Worm (Caenorhabditis elegans) whole organism, L1 larva: Measurements from ENCODE around the gene nhr-261.

Experiments used
- alr-1 ChIP-seq: fragments of 200-800 bp; sonication (Bioruptor generic); optimal IDR thresholded peaks from 2 replicates; lab custom pipeline; 2018; ENCODE audit warnings: borderline replicate concordance, mild to moderate bottlenecking, missing genetic modification characterization, missing compliant biosample characterization
- aly-2 ChIP-seq: fragments of 150-350 bp; optimal IDR thresholded peaks from 2 replicates; lab custom pipeline; 2014; ENCODE audit warnings: missing biosample characterization, missing genetic modification characterization
- ama-1 ChIP-seq: fragments of 150-350 bp; optimal IDR thresholded peaks from 2 replicates; lab custom pipeline; 2014
- blmp-1 ChIP-seq: fragments of 150-350 bp; optimal IDR thresholded peaks from 2 replicates; lab custom pipeline; 2014; ENCODE audit warnings: missing biosample characterization, missing genetic modification characterization
- ceh-63 ChIP-seq: fragments of 200-800 bp; sonication (Bioruptor generic); optimal IDR thresholded peaks from 2 replicates; lab custom pipeline; 2018; ENCODE audit warnings: mild to moderate bottlenecking, missing genetic modification characterization, missing compliant biosample characterization
- ceh-90 ChIP-seq: sonication (generic microtip); optimal IDR thresholded peaks from 2 replicates; lab custom pipeline; 2016; ENCODE audit warnings: missing genetic modification characterization, missing compliant biosample characterization
- efl-1 ChIP-seq, 4 experiments: fragments of 150-350 bp; optimal IDR thresholded peaks in 3 of 4; peaks in 1 of 4; 1 replicate in 1 of 4; 2 replicates in 3 of 4; lab custom pipeline; 2014; ENCODE audit warnings: missing biosample characterization in 2 of 4, missing genetic modification characterization in 2 of 4, missing genetic modification reagents in 2 of 4
- egl-13 ChIP-seq: sonication (generic microtip); optimal IDR thresholded peaks from 2 replicates; lab custom pipeline; 2016; ENCODE audit warnings: missing genotype, missing genetic modification reagents, missing genetic modification characterization, missing compliant biosample characterization
- egl-27 ChIP-seq, 2 experiments: fragments of 150-350 bp in 1 of 2; sonication (generic microtip); optimal IDR thresholded peaks; 3 replicates each; lab custom pipeline; 2017 to 2018; ENCODE audit warnings: missing biosample characterization in 2 of 2, missing genetic modification characterization in 2 of 2, missing genetic modification reagents in 2 of 2
- ets-5 ChIP-seq: fragments of 200-800 bp; sonication (Bioruptor generic); IDR thresholded peaks from 2 replicates; pipeline ENCODE4 v1.3.6; 2022; ENCODE audit warnings: missing genetic modification characterization, missing compliant biosample characterization
- fkh-8 ChIP-seq: sonication (generic microtip); optimal IDR thresholded peaks from 2 replicates; lab custom pipeline; 2016; ENCODE audit warnings: mild to moderate bottlenecking, missing genetic modification characterization, missing compliant biosample characterization
- fos-1 ChIP-seq: fragments of 150-350 bp; optimal IDR thresholded peaks from 2 replicates; lab custom pipeline; 2014; ENCODE audit warnings: missing biosample characterization, missing genetic modification characterization
- hlh-17 ChIP-seq: fragments of 200-800 bp; sonication (Bioruptor generic); optimal IDR thresholded peaks from 2 replicates; lab custom pipeline; 2018; ENCODE audit warnings: missing genetic modification characterization, mild to moderate bottlenecking, missing compliant biosample characterization, moderate library complexity, borderline replicate concordance
- isw-1 ChIP-seq: fragments of 200-800 bp; sonication (Bioruptor generic); IDR thresholded peaks from 2 replicates; pipeline ENCODE4 v1.3.6; 2022; ENCODE audit warnings: missing genetic modification characterization, missing compliant biosample characterization
- lin-35 ChIP-seq, 2 experiments: fragments of 150-350 bp; optimal IDR thresholded peaks; 2 replicates each; lab custom pipeline; 2014; ENCODE audit warnings: missing biosample characterization in 2 of 2, missing genetic modification characterization in 2 of 2, missing genetic modification reagents in 2 of 2
- mab-9 ChIP-seq: fragments of 200-800 bp; sonication (Bioruptor generic); IDR thresholded peaks from 2 replicates; pipeline ENCODE4 v1.3.6; 2022; ENCODE audit warnings: missing genetic modification reagents, missing genetic modification characterization, missing compliant biosample characterization
- mef-2 ChIP-seq: fragments of 150-350 bp; optimal IDR thresholded peaks from 2 replicates; lab custom pipeline; 2014; ENCODE audit warnings: missing biosample characterization, missing genetic modification characterization
- nhr-19 ChIP-seq: fragments of 200-800 bp; sonication (Bioruptor generic); conservative IDR thresholded peaks from 2 replicates; pipeline ENCODE4 v1.3.6; 2022; ENCODE audit warnings: missing genetic modification characterization, missing compliant biosample characterization
- nhr-20 ChIP-seq: sonication (generic microtip); optimal IDR thresholded peaks from 2 replicates; lab custom pipeline; 2016; ENCODE audit warnings: mild to moderate bottlenecking, missing genetic modification characterization, missing compliant biosample characterization
- nhr-28 ChIP-seq: fragments of 150-350 bp; optimal IDR thresholded peaks from 2 replicates; lab custom pipeline; 2014; ENCODE audit warnings: missing biosample characterization, missing genetic modification characterization
- nhr-76 ChIP-seq: sonication (generic microtip); optimal IDR thresholded peaks from 2 replicates; lab custom pipeline; 2017; ENCODE audit warnings: missing biosample characterization, missing genetic modification characterization
- nhr-85 ChIP-seq: sonication (generic microtip); peaks from one replicate; lab custom pipeline; 2016; ENCODE audit warnings: missing genetic modification characterization, inconsistent platforms, missing compliant biosample characterization
- nhr-90 ChIP-seq: sonication (generic microtip); optimal IDR thresholded peaks from 2 replicates; lab custom pipeline; 2016; ENCODE audit warnings: mild to moderate bottlenecking, missing genetic modification characterization, missing compliant biosample characterization; ENCODE audit not compliant: poor library complexity
- pag-3 ChIP-seq: sonication (generic microtip); optimal IDR thresholded peaks from 2 replicates; lab custom pipeline; 2017; ENCODE audit warnings: missing genetic modification characterization, mild to moderate bottlenecking, missing compliant biosample characterization, antibody characterized with exemption, borderline replicate concordance; ENCODE audit not compliant: insufficient read depth
- pax-3 ChIP-seq: fragments of 200-800 bp; sonication (Bioruptor generic); optimal IDR thresholded peaks from 2 replicates; lab custom pipeline; 2018; ENCODE audit warnings: mild to moderate bottlenecking, missing genetic modification characterization, moderate library complexity, missing compliant biosample characterization
- pqm-1 ChIP-seq: sonication (generic microtip); optimal IDR thresholded peaks from 3 replicates; lab custom pipeline; 2017; ENCODE audit warnings: missing biosample characterization, missing genetic modification characterization
- rnt-1 ChIP-seq: sonication (generic microtip); optimal IDR thresholded peaks from 2 replicates; lab custom pipeline; 2016; ENCODE audit warnings: mild to moderate bottlenecking, missing genetic modification characterization, moderate library complexity, missing compliant biosample characterization
- snpc-4 ChIP-seq: fragments of 150-350 bp; optimal IDR thresholded peaks from 2 replicates; lab custom pipeline; 2014; ENCODE audit warnings: missing biosample characterization, missing genetic modification characterization
- sptf-1 ChIP-seq: fragments of 150-350 bp; optimal IDR thresholded peaks from 2 replicates; lab custom pipeline; 2014; ENCODE audit warnings: missing biosample characterization, missing genetic modification characterization
- sup-37 ChIP-seq: fragments of 200-800 bp; sonication (Bioruptor generic); optimal IDR thresholded peaks from 2 replicates; lab custom pipeline; 2018; ENCODE audit warnings: mild to moderate bottlenecking, missing genetic modification characterization, missing compliant biosample characterization
- tlp-1 ChIP-seq: fragments of 150-350 bp; optimal IDR thresholded peaks from 2 replicates; lab custom pipeline; 2014; ENCODE audit warnings: missing biosample characterization, missing genetic modification characterization
- unc-130 ChIP-seq: fragments of 150-350 bp; optimal IDR thresholded peaks from 2 replicates; lab custom pipeline; 2017; ENCODE audit warnings: missing biosample characterization, missing genetic modification characterization, inconsistent platforms
- unc-30 ChIP-seq: sonication (generic microtip); optimal IDR thresholded peaks from 2 replicates; lab custom pipeline; 2017; ENCODE audit warnings: missing biosample characterization, missing genetic modification characterization
- zip-4 ChIP-seq: fragments of 200-800 bp; sonication (Bioruptor generic); optimal IDR thresholded peaks from 2 replicates; lab custom pipeline; 2018; ENCODE audit warnings: mild to moderate bottlenecking, missing genetic modification characterization, moderate library complexity, missing compliant biosample characterization

Gene nhr-261

ce11 chrII:3832383-3832782 lies 32.2 kb downstream of the nhr-261 start, which contains the start of gene F54D10.9:
F54D10.9 (minus strand) TSS chrII:3832483.
- TF ChIP-seq blmp-1 (tag; lab: Kevin White, UChicago) (peak; percentile 26), alr-1 (tag; lab: Kevin White, UChicago) (no peak), nhr-76 (tag; lab: Kevin White, UChicago) (no peak)

ce11 chrII:3829623-3830022 lies 34.9 kb downstream of the nhr-261 start:
- no peak for TF ChIP-seq unc-30 (tag; lab: Kevin White, UChicago)
- no peak for TF ChIP-seq tlp-1
- no peak for TF ChIP-seq nhr-85
- TF ChIP-seq mef-2 (tag; lab: Kevin White, UChicago), result no peak
- no peak for TF ChIP-seq mab-9 (GFP tag; lab: Robert Waterston, UW)
- no peak for TF ChIP-seq ceh-90 (tag; lab: Kevin White, UChicago)
- TF ChIP-seq isw-1 (GFP tag; lab: Robert Waterston, UW), result no peak
- TF ChIP-seq nhr-28 (tag; lab: Kevin White, UChicago), result no peak
- TF ChIP-seq sup-37 (GFP tag; lab: Kevin White, UChicago), result no peak
- TF ChIP-seq nhr-20, result no peak
- TF ChIP-seq, all 84 proteins: peak for 0

DNA sequence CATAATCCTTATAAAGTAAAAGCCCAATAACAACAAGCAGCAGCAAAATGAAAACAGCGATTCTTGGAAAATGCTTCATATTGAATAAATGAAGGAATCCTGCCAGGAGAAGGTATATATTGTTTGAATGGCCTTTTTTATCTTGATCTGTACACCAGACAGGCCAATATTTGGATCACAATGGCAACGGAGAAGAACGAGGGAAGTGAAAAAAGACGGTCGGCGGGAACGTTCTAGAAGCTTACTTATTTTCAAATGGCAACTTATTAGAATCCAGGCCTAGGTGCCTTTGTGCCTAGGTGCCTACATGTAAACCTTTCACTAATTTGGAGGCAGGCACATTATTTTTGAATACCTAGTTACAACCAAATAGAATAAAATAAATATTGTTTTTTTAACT lies 36.8 kb downstream of the nhr-261 start, which contains the start of gene F54D10.8:
Gene F54D10.8 (minus strand): TSS at position 101 of the 400 bp plus-strand sequence.
- TF ChIP-seq pax-3 (no peak), pag-3 (no peak), fos-1 (tag; lab: Kevin White, UChicago) (no peak)
- TF ChIP-seq, all 84 proteins: peak for 0

DNA sequence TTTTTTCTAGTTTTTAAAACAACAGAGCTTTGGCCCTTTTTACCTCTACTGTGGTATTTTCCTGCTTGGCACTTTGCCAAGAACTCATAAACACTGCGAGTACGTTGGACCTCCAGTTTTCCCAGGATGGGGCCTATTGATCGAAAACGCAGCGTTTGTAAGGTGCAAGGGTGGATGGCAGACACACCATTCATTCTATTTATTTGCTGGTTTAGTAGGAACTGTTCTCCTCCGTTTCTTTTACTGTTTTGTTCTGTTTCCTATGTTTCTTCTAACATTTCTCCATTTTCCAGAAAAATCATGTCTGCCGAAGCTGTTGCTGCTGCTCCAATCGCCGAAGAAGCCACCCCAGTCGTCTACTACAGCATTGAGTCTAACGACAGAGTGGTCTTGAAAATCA lies 40.7 kb downstream of the nhr-261 start, which contains the start of gene skr-15:
Gene skr-15 (plus strand): TSS at position 301 of the 400 bp plus-strand sequence.
- TF ChIP-seq hlh-17 (GFP tag; lab: Kevin White, UChicago) (no peak), snpc-4 (tag; lab: Kevin White, UChicago) (no peak), mef-2 (tag; lab: Kevin White, UChicago) (no peak), sptf-1 (tag; lab: Kevin White, UChicago) (no peak), fkh-8 (no peak), ceh-63 (GFP tag; lab: Kevin White, UChicago) (no peak), rnt-1 (tag; lab: Kevin White, UChicago) (no peak), egl-27 (tag; optimal IDR thresholded peaks at IDR 0.05; lab: Kevin White, UChicago) (no peak), ama-1 (lab: Kevin White, UChicago) (no peak), fos-1 (tag; lab: Kevin White, UChicago) (no peak), ets-5 (GFP tag; lab: Robert Waterston, UW) (no peak), zip-4 (GFP tag; lab: Kevin White, UChicago) (no peak), nhr-19 (GFP tag; lab: Robert Waterston, UW) (no peak), pqm-1 (tag; lab: Kevin White, UChicago) (no peak), nhr-85 (no peak), lin-35 (GFP tag; optimal IDR thresholded peaks at IDR 0.05; lab: Kevin White, UChicago) (no peak), blmp-1 (tag; lab: Kevin White, UChicago) (no peak), egl-13 (tag; lab: Kevin White, UChicago) (no peak)

- TF ChIP-seq unc-30 (tag; lab: Kevin White, UChicago), result no peak
- TF ChIP-seq hlh-17 (GFP tag; lab: Kevin White, UChicago), result no peak
- TF ChIP-seq efl-1 (optimal IDR thresholded peaks at IDR 0.05; lab: Kevin White, UChicago), result no peak
- peak in 1 of 2 experiments; percentile 58 for TF ChIP-seq efl-1 (GFP tag; optimal IDR thresholded peaks at IDR 0.05 in 1 of 2; lab: Kevin White, UChicago)
- TF ChIP-seq aly-2 (tag; lab: Kevin White, UChicago), result no peak
- TF ChIP-seq rnt-1 (tag; lab: Kevin White, UChicago), result no peak
- no peak for TF ChIP-seq unc-130 (tag; lab: Kevin White, UChicago)
- TF ChIP-seq nhr-90 (tag; lab: Kevin White, UChicago), result no peak
Measured at ce11 chrII:3821248-3821647, 43.3 kb downstream of the nhr-261 start, which contains the start of gene F54D10.7. F54D10.7 (minus strand) TSS chrII:3821296.
